Worm (Caenorhabditis elegans): ENCODE results near the gene Y102A5C.40.
A peak's percentile ranks its signal among the peaks of the same experiment; 100 is the strongest.

The Y102A5C.40 gene

DNA sequence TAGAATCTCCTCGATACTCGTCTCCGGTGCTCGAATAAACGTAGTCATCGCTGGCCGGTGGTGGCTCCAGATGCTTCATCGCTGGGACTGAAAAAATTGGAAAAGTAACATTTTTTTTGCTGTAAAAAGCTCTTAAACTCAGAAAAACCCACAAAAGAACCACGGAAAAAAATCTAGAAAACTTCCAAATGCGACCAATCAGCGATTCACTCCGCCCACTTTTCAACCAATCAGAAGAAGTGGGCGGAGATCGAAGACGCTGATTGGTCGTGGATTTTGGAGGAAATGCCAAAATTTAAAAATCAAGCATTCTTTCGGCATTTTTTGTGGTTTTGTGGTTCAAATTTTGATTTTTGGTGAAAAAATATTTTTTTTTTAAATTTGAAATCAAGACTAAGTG lies 28.0 kb downstream of the Y102A5C.40 start:
- TF ChIP-seq efl-1 (optimal IDR thresholded peaks at IDR 0.05) (no peak), efl-1 (GFP tag; optimal IDR thresholded peaks at IDR 0.05 in 1 of 2) (peak in 1 of 2 experiments; percentile 85), fkh-8 (tag; optimal IDR thresholded peaks at IDR 0.05) (no peak)

DNA sequence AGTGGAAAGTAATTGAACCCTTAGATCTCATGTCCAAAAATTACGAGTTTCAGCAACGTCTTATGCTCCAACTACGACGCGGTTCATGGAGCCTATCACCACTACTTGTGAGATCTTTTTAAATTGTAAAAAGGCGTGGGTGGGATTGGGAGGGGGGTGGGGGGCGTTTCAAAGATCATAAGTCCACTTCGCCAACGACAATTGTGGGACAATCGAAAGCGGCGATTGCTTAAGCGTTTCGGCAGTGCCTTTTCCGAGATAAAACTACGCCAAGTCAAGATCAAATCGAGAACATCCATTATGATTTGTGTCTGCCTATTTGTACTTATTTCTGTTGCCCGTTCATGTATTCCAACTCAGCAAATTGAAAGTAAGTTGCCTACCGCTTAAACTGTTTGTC lies 30.7 kb downstream of the Y102A5C.40 start, which contains the start of gene clec-239:
clec-239 (plus strand) TSS at position 301 of the 400 bp plus-strand sequence.
- TF ChIP-seq fkh-8 (tag; optimal IDR thresholded peaks at IDR 0.05) (no peak), hpl-2 (GFP tag; optimal IDR thresholded peaks at IDR 0.05) (no peak), vab-15 (tag; optimal IDR thresholded peaks at IDR 0.05) (no peak), ama-1 (optimal IDR thresholded peaks at IDR 0.05) (no peak), unc-62 (GFP tag; optimal IDR thresholded peaks at IDR 0.05) (no peak), pax-3 (tag; optimal IDR thresholded peaks at IDR 0.05) (no peak), mdl-1 (tag; optimal IDR thresholded peaks at IDR 0.05) (no peak), irx-1 (tag; optimal IDR thresholded peaks at IDR 0.05) (no peak), nhr-12 (tag; optimal IDR thresholded peaks at IDR 0.05) (no peak), efl-3 (GFP tag; optimal IDR thresholded peaks at IDR 0.05) (no peak)

ce11 chrV:16954766-16955165 lies 32.2 kb downstream of the Y102A5C.40 start, which contains the start of gene srh-206:
Gene srh-206 (minus strand): TSS chrV:16954866.
- TF ChIP-seq nhr-76 (tag; optimal IDR thresholded peaks at IDR 0.05), result no peak
- no peak for TF ChIP-seq pax-3 (tag; optimal IDR thresholded peaks at IDR 0.05)
- no peak for TF ChIP-seq irx-1 (tag; optimal IDR thresholded peaks at IDR 0.05)
- no peak for TF ChIP-seq rnt-1 (tag; optimal IDR thresholded peaks at IDR 0.05)
- no peak for TF ChIP-seq skn-1 (tag; optimal IDR thresholded peaks at IDR 0.05)
- no peak for TF ChIP-seq F16B12.6 (tag; optimal IDR thresholded peaks at IDR 0.05)
- no peak for TF ChIP-seq nhr-28 (tag; optimal IDR thresholded peaks at IDR 0.05)
- no peak for TF ChIP-seq unc-30 (tag; optimal IDR thresholded peaks at IDR 0.05)
- TF ChIP-seq C34B4.2 (tag; optimal IDR thresholded peaks at IDR 0.05), result no peak
- no peak for TF ChIP-seq fos-1 (tag; optimal IDR thresholded peaks at IDR 0.05)
- TF ChIP-seq hlh-4 (tag; optimal IDR thresholded peaks at IDR 0.05), result no peak
- TF ChIP-seq fkh-10 (GFP tag; optimal IDR thresholded peaks at IDR 0.05), result no peak
- no peak for TF ChIP-seq ztf-11 (tag; optimal IDR thresholded peaks at IDR 0.05)
- TF ChIP-seq mdl-1 (tag; optimal IDR thresholded peaks at IDR 0.05), result no peak
- no peak for TF ChIP-seq tlp-1 (tag; optimal IDR thresholded peaks at IDR 0.05)
- no peak for TF ChIP-seq lin-15B (tag; optimal IDR thresholded peaks at IDR 0.05)
- no peak for TF ChIP-seq elt-2 (tag; optimal IDR thresholded peaks at IDR 0.05)

DNA sequence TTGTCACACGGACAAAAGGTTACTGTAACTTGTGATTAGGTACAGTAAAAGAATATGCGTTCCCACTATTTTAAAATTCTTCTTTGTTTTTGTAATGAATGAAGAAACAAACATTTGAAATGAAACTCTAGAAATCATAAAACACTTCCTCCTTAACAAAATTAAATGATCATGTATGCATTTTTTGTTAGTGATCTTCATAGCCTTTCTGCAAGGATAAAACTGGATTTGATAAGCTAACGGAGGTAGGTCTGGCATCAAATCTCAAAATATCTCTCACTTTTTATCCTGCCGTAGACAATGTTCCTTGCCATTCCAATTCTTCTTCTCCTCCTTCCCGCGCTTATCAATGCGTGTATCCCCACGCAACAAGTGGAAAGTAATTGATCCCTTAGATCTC lies 35.4 kb downstream of the Y102A5C.40 start, which contains the start of gene clec-238:
clec-238 (plus strand) TSS at position 301 of the 400 bp plus-strand sequence.
- TF ChIP-seq rnt-1 (tag; optimal IDR thresholded peaks at IDR 0.05) (no peak), skn-1 (tag; optimal IDR thresholded peaks at IDR 0.05) (no peak), efl-3 (GFP tag; optimal IDR thresholded peaks at IDR 0.05) (no peak), snu-23 (GFP tag; optimal IDR thresholded peaks at IDR 0.05) (no peak), unc-62 (GFP tag; optimal IDR thresholded peaks at IDR 0.05) (no peak), lin-14 (GFP tag; optimal IDR thresholded peaks at IDR 0.05) (no peak), lin-39 (tag; optimal IDR thresholded peaks at IDR 0.05) (no peak), hlh-4 (tag; optimal IDR thresholded peaks at IDR 0.05) (no peak), lin-15B (tag; optimal IDR thresholded peaks at IDR 0.05) (no peak), ceh-88 (GFP tag; IDR thresholded peaks at IDR 0.05) (no peak), egl-27 (tag; optimal IDR thresholded peaks at IDR 0.05) (no peak), nhr-237 (tag; optimal IDR thresholded peaks at IDR 0.05) (no peak), efl-1 (optimal IDR thresholded peaks at IDR 0.05) (no peak), efl-1 (GFP tag; optimal IDR thresholded peaks at IDR 0.05 in 1 of 2) (no peak), pqm-1 (tag; optimal IDR thresholded peaks at IDR 0.05) (no peak), ceh-63 (GFP tag; optimal IDR thresholded peaks at IDR 0.05) (no peak), nhr-71 (tag; optimal IDR thresholded peaks at IDR 0.05) (no peak), aha-1 (tag; optimal IDR thresholded peaks at IDR 0.05) (no peak)

- no peak for TF ChIP-seq lin-39 (tag; optimal IDR thresholded peaks at IDR 0.05)
- no peak for TF ChIP-seq nhr-77 (tag; optimal IDR thresholded peaks at IDR 0.05)
- no peak for TF ChIP-seq nhr-90 (tag; optimal IDR thresholded peaks at IDR 0.05; ENCODE audit: poor library complexity)
- no peak for TF ChIP-seq unc-98 (GFP tag; IDR thresholded peaks at IDR 0.05)
- no peak for TF ChIP-seq aha-1 (tag; optimal IDR thresholded peaks at IDR 0.05)
- no peak for TF ChIP-seq nhr-20 (tag; optimal IDR thresholded peaks at IDR 0.05)
- no peak for TF ChIP-seq ceh-90 (tag; optimal IDR thresholded peaks at IDR 0.05)
- no peak for TF ChIP-seq pqm-1 (tag; optimal IDR thresholded peaks at IDR 0.05)
- TF ChIP-seq mab-9 (GFP tag; IDR thresholded peaks at IDR 0.05), result no peak
- no peak for TF ChIP-seq swsn-7 (tag; optimal IDR thresholded peaks at IDR 0.05)
- TF ChIP-seq unc-30 (tag; optimal IDR thresholded peaks at IDR 0.05), result no peak
- TF ChIP-seq hlh-17 (GFP tag; optimal IDR thresholded peaks at IDR 0.05; ENCODE audit: borderline replicate concordance), result no peak
- no peak for TF ChIP-seq ceh-8 (GFP tag; optimal IDR thresholded peaks at IDR 0.05)
- no peak for TF ChIP-seq ets-5 (GFP tag; IDR thresholded peaks at IDR 0.05)
- TF ChIP-seq fkh-10 (GFP tag; optimal IDR thresholded peaks at IDR 0.05), result no peak
These were observed 36.9 kb downstream of the Y102A5C.40 start for ce11 chrV:16950036-16950435.

Data from whole organism, L1 larva.